Worm (Caenorhabditis elegans) whole organism, L2 larva: Measurements from ENCODE around the gene F23A7.3.
A peak's percentile ranks its signal among the peaks of the same experiment; 100 is the strongest.
"Not testable (repeated sequence)": the region's sequence is repeated elsewhere in the genome, so short reads cannot be mapped to it uniquely, and the experiment has no call there.

ENCODE experiments used
- C34F6.9 ChIP-seq: fragments of 150-350 bp; optimal IDR thresholded peaks from 2 replicates; lab custom pipeline; 2014; ENCODE audit warnings: missing biosample characterization, missing genetic modification characterization
- R02D3.7 ChIP-seq: fragments of 150-350 bp; optimal IDR thresholded peaks from 2 replicates; lab custom pipeline; 2014; ENCODE audit warnings: missing biosample characterization, missing genetic modification characterization
- ZK546.5 ChIP-seq: sonication (generic microtip); optimal IDR thresholded peaks from 2 replicates; lab custom pipeline; 2017; ENCODE audit warnings: missing biosample characterization, missing genetic modification characterization
- alr-1 ChIP-seq: fragments of 150-350 bp; optimal IDR thresholded peaks from 2 replicates; lab custom pipeline; 2014; ENCODE audit warnings: missing biosample characterization, missing genetic modification characterization
- aly-2 ChIP-seq: fragments of 150-350 bp; optimal IDR thresholded peaks from 2 replicates; lab custom pipeline; 2014; ENCODE audit warnings: missing biosample characterization, missing genetic modification characterization
- ama-1 ChIP-seq: fragments of 150-350 bp; optimal IDR thresholded peaks from 2 replicates; lab custom pipeline; 2018; ENCODE audit warnings: inconsistent platforms
- blmp-1 ChIP-seq: sonication (generic microtip); optimal IDR thresholded peaks from 2 replicates; lab custom pipeline; 2017; ENCODE audit warnings: missing genetic modification characterization, mild to moderate bottlenecking, missing compliant biosample characterization, antibody characterized with exemption, moderate library complexity; ENCODE audit not compliant: insufficient read depth
- crh-2 ChIP-seq: sonication (generic microtip); optimal IDR thresholded peaks from 2 replicates; lab custom pipeline; 2017; ENCODE audit warnings: missing biosample characterization, missing genetic modification characterization
- dmd-4 ChIP-seq: sonication (generic microtip); optimal IDR thresholded peaks from 2 replicates; lab custom pipeline; 2017; ENCODE audit warnings: missing biosample characterization, missing genetic modification characterization
- egl-27 ChIP-seq: sonication (generic microtip); optimal IDR thresholded peaks from 3 replicates; lab custom pipeline; 2017; ENCODE audit warnings: missing biosample characterization, missing genetic modification reagents, missing genetic modification characterization
- fos-1 ChIP-seq: fragments of 150-350 bp; optimal IDR thresholded peaks from 2 replicates; lab custom pipeline; 2014; ENCODE audit warnings: missing biosample characterization, missing genetic modification characterization
- gmeb-1 ChIP-seq: fragments of 150-350 bp; optimal IDR thresholded peaks from 2 replicates; lab custom pipeline; 2014; ENCODE audit warnings: missing biosample characterization, missing genetic modification characterization
- lin-11 ChIP-seq: fragments of 150-350 bp; sonication (generic microtip); optimal IDR thresholded peaks from 2 replicates; lab custom pipeline; 2014; ENCODE audit warnings: missing biosample characterization, missing genetic modification characterization, inconsistent platforms, mixed read lengths
- lin-13 ChIP-seq: fragments of 150-350 bp; optimal IDR thresholded peaks from 2 replicates; lab custom pipeline; 2014; ENCODE audit warnings: missing biosample characterization, missing genetic modification reagents, missing genetic modification characterization
- lin-39 ChIP-seq: fragments of 150-350 bp; optimal IDR thresholded peaks from 2 replicates; lab custom pipeline; 2014; ENCODE audit warnings: missing biosample characterization, missing genetic modification reagents, missing genetic modification characterization
- mab-5 ChIP-seq: fragments of 150-350 bp; optimal IDR thresholded peaks from 2 replicates; lab custom pipeline; 2014; ENCODE audit warnings: missing biosample characterization, missing genetic modification characterization
- mbf-1 ChIP-seq: sonication (generic microtip); optimal IDR thresholded peaks from 2 replicates; lab custom pipeline; 2017; ENCODE audit warnings: missing biosample characterization, missing genetic modification characterization
- mdl-1 ChIP-seq, 2 experiments: fragments of 150-350 bp in 1 of 2; sonication (generic microtip) in 1 of 2; optimal IDR thresholded peaks; 2 replicates each; lab custom pipeline; 2017; ENCODE audit warnings: missing biosample characterization in 2 of 2, missing genetic modification characterization in 2 of 2
- nhr-12 ChIP-seq: fragments of 150-350 bp; optimal IDR thresholded peaks from 2 replicates; lab custom pipeline; 2014; ENCODE audit warnings: missing biosample characterization, missing genetic modification characterization
- nhr-129 ChIP-seq: fragments of 150-350 bp; optimal IDR thresholded peaks from 2 replicates; lab custom pipeline; 2014; ENCODE audit warnings: missing biosample characterization, missing genetic modification characterization
- nhr-21 ChIP-seq: fragments of 150-350 bp; optimal IDR thresholded peaks from 2 replicates; lab custom pipeline; 2014; ENCODE audit warnings: missing biosample characterization, missing genetic modification characterization
- nhr-6 ChIP-seq: fragments of 150-350 bp; optimal IDR thresholded peaks from 2 replicates; lab custom pipeline; 2014; ENCODE audit warnings: missing biosample characterization, missing genetic modification characterization
- nhr-77 ChIP-seq: fragments of 150-350 bp; optimal IDR thresholded peaks from 2 replicates; lab custom pipeline; 2014; ENCODE audit warnings: missing biosample characterization, missing genetic modification characterization
- peb-1 ChIP-seq: fragments of 150-350 bp; optimal IDR thresholded peaks from 2 replicates; lab custom pipeline; 2014; ENCODE audit warnings: missing biosample characterization, missing genetic modification characterization
- skn-1 ChIP-seq: sonication (generic microtip); optimal IDR thresholded peaks from 2 replicates; lab custom pipeline; 2017; ENCODE audit warnings: missing biosample characterization, missing genetic modification characterization
- sma-3 ChIP-seq: sonication (generic microtip); optimal IDR thresholded peaks from 2 replicates; lab custom pipeline; 2016; ENCODE audit warnings: missing genetic modification reagents, missing genetic modification characterization, missing compliant biosample characterization
- sma-9 ChIP-seq, 2 experiments: fragments of 150-350 bp in 1 of 2; sonication (generic microtip) in 1 of 2; optimal IDR thresholded peaks; 2 replicates each; lab custom pipeline; 2014 to 2016; ENCODE audit warnings: missing genetic modification characterization in 2 of 2, mild to moderate bottlenecking in 1 of 2, missing biosample characterization in 1 of 2, missing compliant biosample characterization in 1 of 2, missing genetic modification reagents in 1 of 2, moderate library complexity in 1 of 2
- unc-39 ChIP-seq: fragments of 150-350 bp; optimal IDR thresholded peaks from 2 replicates; lab custom pipeline; 2014; ENCODE audit warnings: missing biosample characterization, missing genetic modification characterization
- unc-55 ChIP-seq: fragments of 150-350 bp; sonication (generic microtip); optimal IDR thresholded peaks from 3 replicates; lab custom pipeline; 2014; ENCODE audit warnings: missing biosample characterization, missing genetic modification reagents, missing genetic modification characterization
- unc-62 ChIP-seq: fragments of 150-350 bp; optimal IDR thresholded peaks from 2 replicates; lab custom pipeline; 2014; ENCODE audit warnings: missing biosample characterization, missing genetic modification reagents, missing genetic modification characterization
- zag-1 ChIP-seq: fragments of 150-350 bp; optimal IDR thresholded peaks from 2 replicates; lab custom pipeline; 2014; ENCODE audit warnings: missing biosample characterization, missing genetic modification characterization
- ztf-1 ChIP-seq: fragments of 200-800 bp; sonication (Bioruptor generic); conservative IDR thresholded peaks from 2 replicates; pipeline ENCODE4 v1.3.6; 2022; ENCODE audit warnings: missing genetic modification characterization, missing compliant biosample characterization
- ztf-11 ChIP-seq: sonication (generic microtip); optimal IDR thresholded peaks from 2 replicates; lab custom pipeline; 2017; ENCODE audit warnings: missing biosample characterization, missing genetic modification characterization

F23A7.3 gene

DNA sequence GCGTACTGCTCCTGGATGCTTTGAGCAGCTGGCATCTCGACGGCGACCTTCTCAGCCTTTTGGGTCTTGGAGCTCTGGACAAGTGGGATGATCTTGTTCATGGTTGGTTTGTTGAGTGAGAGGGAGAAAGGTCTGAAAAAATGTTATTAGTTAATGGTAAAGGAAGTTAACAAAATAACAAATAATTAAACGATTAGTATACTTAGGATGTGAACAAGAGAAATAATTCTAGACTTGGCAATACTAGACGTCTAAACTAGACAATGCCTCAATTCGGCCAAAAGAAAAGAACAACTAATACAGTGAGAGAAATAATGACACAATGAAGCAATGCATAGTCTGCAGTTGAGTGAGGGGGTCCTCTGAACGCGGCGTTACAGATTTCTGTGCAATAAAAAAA lies 9.3 kb upstream of the F23A7.3 start, which contains the start of gene R11.4:
Gene R11.4 (minus strand): TSS at position 101 of the 400 bp plus-strand sequence.
- TF ChIP-seq C34F6.9 (tag; lab: Kevin White, UChicago), result no peak

DNA sequence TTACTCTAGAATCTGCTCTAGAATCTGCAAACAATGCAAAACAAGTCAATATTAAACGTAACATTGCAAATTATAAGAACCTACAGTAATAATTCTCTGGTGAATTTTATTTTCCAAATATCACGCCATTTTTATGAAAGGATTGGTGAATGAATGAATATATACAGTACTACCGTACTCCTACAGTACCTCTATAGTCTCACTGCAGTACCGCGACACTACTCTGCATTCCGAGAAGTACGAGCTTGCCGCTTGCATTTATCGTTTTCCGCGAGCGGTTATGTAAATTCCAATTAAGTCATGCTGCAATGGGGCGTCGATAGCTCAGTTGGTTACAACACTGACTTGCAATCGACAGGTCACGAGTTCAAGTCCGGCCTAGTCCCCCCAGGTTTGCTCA lies 7.5 kb upstream of the F23A7.3 start, which contains the start of gene F23A7.4:
Gene F23A7.4 (plus strand): TSS at position 301 of the 400 bp plus-strand sequence.
- TF ChIP-seq dmd-4, R02D3.7, zag-1 (tag; lab: Kevin White, UChicago): not testable (repeated sequence)

DNA sequence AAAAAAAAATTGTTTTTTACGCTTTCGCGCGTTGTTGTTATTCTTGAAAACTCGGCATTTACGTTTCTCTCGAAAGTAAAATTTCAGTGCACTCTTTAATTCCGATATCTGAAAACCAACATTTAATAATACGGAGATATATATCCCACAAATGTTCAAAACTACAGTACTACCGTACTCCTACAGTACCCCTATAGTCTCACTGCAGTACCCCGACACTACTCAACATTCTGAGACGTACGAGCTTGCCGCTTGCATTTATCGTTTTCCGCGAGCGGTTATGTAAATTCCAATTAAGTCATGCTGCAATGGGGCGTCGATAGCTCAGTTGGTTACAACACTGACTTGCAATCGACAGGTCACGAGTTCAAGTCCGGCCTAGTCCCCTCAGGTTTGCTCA lies 6.7 kb upstream of the F23A7.3 start, which contains the start of gene F23A7.8:
Gene F23A7.8 (plus strand): TSS at position 301 of the 400 bp plus-strand sequence.
- TF ChIP-seq ZK546.5 (tag; lab: Kevin White, UChicago); mdl-1 (tag; optimal IDR thresholded peaks at IDR 0.05; lab: Kevin White, UChicago); nhr-77: not testable (repeated sequence)

DNA sequence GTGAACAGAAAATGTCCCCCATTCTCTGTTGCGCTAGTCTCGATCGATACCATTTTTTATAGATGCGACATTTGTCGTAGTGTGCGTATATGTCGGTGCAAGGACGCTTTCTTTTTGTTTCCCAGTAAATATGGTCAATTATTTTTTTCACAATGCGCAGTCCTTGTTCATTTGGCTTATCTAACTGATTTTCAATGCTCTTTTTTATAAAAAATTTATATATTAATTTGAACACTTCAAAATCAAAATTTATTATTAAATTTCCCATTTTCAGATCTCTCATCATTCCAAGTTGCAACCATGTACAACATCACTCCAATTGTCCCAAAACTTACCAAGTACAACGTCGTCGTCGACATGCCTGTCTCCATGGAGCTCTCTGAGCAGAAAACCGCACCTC lies 2.7 kb upstream of the F23A7.3 start, which contains the start of gene F23A7.1:
Gene F23A7.1 (plus strand): TSS at position 301 of the 400 bp plus-strand sequence.
- TF ChIP-seq sma-3, result no peak
- no peak for TF ChIP-seq egl-27 (tag; lab: Kevin White, UChicago)
- TF ChIP-seq mab-5 (tag; lab: Kevin White, UChicago), result no peak

DNA sequence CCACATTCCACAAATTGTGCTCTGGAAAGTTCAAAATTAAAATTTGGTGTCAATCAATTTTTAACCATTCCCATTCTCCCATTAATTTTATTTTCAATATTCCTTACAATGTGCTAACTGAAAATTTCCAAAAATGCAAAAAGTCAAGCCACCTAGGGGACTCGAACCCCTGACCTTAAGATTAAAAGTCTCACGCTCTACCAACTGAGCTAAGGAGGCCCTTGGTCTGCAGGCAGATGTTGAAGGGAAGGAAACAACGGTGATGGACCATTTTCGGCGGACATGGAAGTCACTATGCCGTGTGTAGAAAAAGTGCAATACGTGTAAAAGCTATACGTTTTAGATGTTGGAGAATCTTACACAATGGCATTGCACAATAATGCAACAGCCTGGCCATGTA lies 2.1 kb upstream of the F23A7.3 start:
- TF ChIP-seq C34F6.9 (tag; lab: Kevin White, UChicago), result no peak
- TF ChIP-seq lin-39 (tag; lab: Kevin White, UChicago), result no peak
- TF ChIP-seq alr-1, result no peak
- TF ChIP-seq peb-1, result no peak
- no peak for TF ChIP-seq blmp-1
- TF ChIP-seq ztf-1, result no peak
- TF ChIP-seq mab-5 (tag; lab: Kevin White, UChicago), result no peak
- TF ChIP-seq dmd-4 (tag; lab: Kevin White, UChicago), result no peak
- TF ChIP-seq ztf-11 (tag; lab: Kevin White, UChicago), result no peak
- no peak for TF ChIP-seq unc-39 (tag; lab: Kevin White, UChicago)
- no peak for TF ChIP-seq zag-1 (tag; lab: Kevin White, UChicago)
- no peak for TF ChIP-seq mbf-1

DNA sequence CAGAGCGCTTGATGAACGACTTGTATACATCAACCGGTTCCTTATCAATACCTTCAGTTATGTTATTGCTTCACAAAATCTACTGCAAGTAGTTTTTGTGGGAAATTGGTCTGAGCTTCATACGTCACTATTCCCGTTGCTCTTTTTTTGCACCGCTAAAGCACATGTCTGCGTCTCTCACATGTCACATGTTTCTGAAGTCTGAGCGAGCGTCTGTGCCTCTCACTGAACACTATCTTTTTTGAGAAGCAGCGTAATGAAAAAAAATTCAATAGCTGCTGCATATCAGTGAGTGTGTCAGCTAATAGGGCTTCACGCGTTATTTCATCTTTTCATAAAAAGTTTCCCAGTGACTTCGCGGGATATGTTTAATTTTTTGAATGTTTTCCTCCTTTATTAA lies 1.5 kb upstream of the F23A7.3 start:
- TF ChIP-seq lin-11 (tag; lab: Kevin White, UChicago) (peak; percentile 19), ama-1 (lab: Kevin White, UChicago) (no peak), unc-62 (no peak), ztf-11 (tag; lab: Kevin White, UChicago) (no peak), sma-9 (GFP tag; optimal IDR thresholded peaks at IDR 0.05; lab: Kevin White, UChicago) (peak; percentile 65), sma-9 (tag; optimal IDR thresholded peaks at IDR 0.05; lab: Kevin White, UChicago) (no peak), nhr-129 (tag; lab: Kevin White, UChicago) (peak; percentile 41), crh-2 (tag; lab: Kevin White, UChicago) (peak; percentile 61), C34F6.9 (tag; lab: Kevin White, UChicago) (peak; percentile 48), fos-1 (peak; percentile 27), gmeb-1 (tag; lab: Kevin White, UChicago) (no peak), nhr-12 (tag; lab: Kevin White, UChicago) (no peak), ZK546.5 (tag; lab: Kevin White, UChicago) (no peak), unc-55 (GFP tag; lab: Kevin White, UChicago) (peak; percentile 5), nhr-21 (tag; lab: Kevin White, UChicago) (no peak), mdl-1 (tag; optimal IDR thresholded peaks at IDR 0.05; lab: Kevin White, UChicago) (peak in 1 of 2 experiments; percentile 48)

DNA sequence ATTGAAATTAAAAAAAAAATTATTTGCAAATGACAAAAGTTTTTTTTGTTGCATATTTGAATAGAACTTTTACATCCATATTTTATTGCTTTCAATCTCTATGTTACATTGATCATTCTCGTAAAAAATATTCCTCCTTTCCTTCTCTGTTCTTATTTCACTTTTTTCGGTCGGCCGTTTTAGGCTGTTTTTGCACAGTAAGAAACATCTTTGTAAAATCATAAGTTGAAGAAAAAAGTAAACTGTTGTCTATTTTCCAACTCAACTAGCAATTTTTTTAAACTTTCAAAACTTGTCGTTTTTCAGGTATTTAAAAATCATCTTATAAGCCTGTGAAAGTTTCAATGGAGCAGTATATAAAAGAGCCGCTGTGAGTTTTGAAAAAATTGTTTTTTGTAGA lies 8.8 kb downstream of the F23A7.3 start, which contains the start of gene F23A7.5:
Gene F23A7.5 (plus strand): TSS at position 301 of the 400 bp plus-strand sequence.
- TF ChIP-seq nhr-12 (tag; lab: Kevin White, UChicago), result no peak
- TF ChIP-seq nhr-6 (tag; lab: Kevin White, UChicago), result no peak
- no peak for TF ChIP-seq sma-3
- TF ChIP-seq aly-2 (tag; lab: Kevin White, UChicago), result no peak
- TF ChIP-seq R02D3.7 (tag; lab: Kevin White, UChicago), result no peak
- no peak for TF ChIP-seq skn-1 (tag; lab: Kevin White, UChicago)
- TF ChIP-seq ama-1 (lab: Kevin White, UChicago), result no peak
- TF ChIP-seq unc-62, result no peak
- no peak for TF ChIP-seq ZK546.5 (tag; lab: Kevin White, UChicago)
- no peak for TF ChIP-seq ztf-11 (tag; lab: Kevin White, UChicago)
- TF ChIP-seq dmd-4 (tag; lab: Kevin White, UChicago), result no peak
- TF ChIP-seq blmp-1, result no peak
- TF ChIP-seq lin-13 (GFP tag; lab: Kevin White, UChicago), result no peak
